Worm (Caenorhabditis elegans) whole organism, L2 larva: Measurements from ENCODE around the gene srab-25.

ENCODE experiments used
- C34F6.9 ChIP-seq: fragments of 150-350 bp; optimal IDR thresholded peaks from 2 replicates; lab custom pipeline; 2014; ENCODE audit warnings: missing biosample characterization, missing genetic modification characterization
- F13H6.1 ChIP-seq: sonication (generic microtip); optimal IDR thresholded peaks from 2 replicates; lab custom pipeline; 2016; ENCODE audit warnings: missing genetic modification characterization, missing compliant biosample characterization
- R02D3.7 ChIP-seq: fragments of 150-350 bp; optimal IDR thresholded peaks from 2 replicates; lab custom pipeline; 2014; ENCODE audit warnings: missing biosample characterization, missing genetic modification characterization
- alr-1 ChIP-seq: fragments of 150-350 bp; optimal IDR thresholded peaks from 2 replicates; lab custom pipeline; 2014; ENCODE audit warnings: missing biosample characterization, missing genetic modification characterization
- aly-2 ChIP-seq: fragments of 150-350 bp; optimal IDR thresholded peaks from 2 replicates; lab custom pipeline; 2014; ENCODE audit warnings: missing biosample characterization, missing genetic modification characterization
- ama-1 ChIP-seq: fragments of 150-350 bp; optimal IDR thresholded peaks from 2 replicates; lab custom pipeline; 2018; ENCODE audit warnings: inconsistent platforms
- blmp-1 ChIP-seq: sonication (generic microtip); optimal IDR thresholded peaks from 2 replicates; lab custom pipeline; 2017; ENCODE audit warnings: missing genetic modification characterization, mild to moderate bottlenecking, missing compliant biosample characterization, antibody characterized with exemption, moderate library complexity; ENCODE audit not compliant: insufficient read depth
- ceh-16 ChIP-seq: fragments of 150-350 bp; optimal IDR thresholded peaks from 2 replicates; lab custom pipeline; 2014; ENCODE audit warnings: missing biosample characterization, missing genetic modification characterization
- ceh-82 ChIP-seq: fragments of 150-350 bp; optimal IDR thresholded peaks from 2 replicates; lab custom pipeline; 2014; ENCODE audit warnings: missing biosample characterization, missing genetic modification characterization
- crh-2 ChIP-seq: sonication (generic microtip); optimal IDR thresholded peaks from 2 replicates; lab custom pipeline; 2017; ENCODE audit warnings: missing biosample characterization, missing genetic modification characterization
- egl-27 ChIP-seq: sonication (generic microtip); optimal IDR thresholded peaks from 3 replicates; lab custom pipeline; 2017; ENCODE audit warnings: missing biosample characterization, missing genetic modification reagents, missing genetic modification characterization
- elt-1 ChIP-seq: fragments of 150-350 bp; optimal IDR thresholded peaks from 2 replicates; lab custom pipeline; 2014; ENCODE audit warnings: missing biosample characterization, missing genetic modification characterization
- elt-3 ChIP-seq: sonication (generic microtip); optimal IDR thresholded peaks from 2 replicates; lab custom pipeline; 2017; ENCODE audit warnings: missing biosample characterization, missing genetic modification characterization
- fos-1 ChIP-seq: fragments of 150-350 bp; optimal IDR thresholded peaks from 2 replicates; lab custom pipeline; 2014; ENCODE audit warnings: missing biosample characterization, missing genetic modification characterization
- lin-11 ChIP-seq: fragments of 150-350 bp; sonication (generic microtip); optimal IDR thresholded peaks from 2 replicates; lab custom pipeline; 2014; ENCODE audit warnings: missing biosample characterization, missing genetic modification characterization, inconsistent platforms, mixed read lengths
- lin-13 ChIP-seq: fragments of 150-350 bp; optimal IDR thresholded peaks from 2 replicates; lab custom pipeline; 2014; ENCODE audit warnings: missing biosample characterization, missing genetic modification reagents, missing genetic modification characterization
- lin-39 ChIP-seq: fragments of 150-350 bp; optimal IDR thresholded peaks from 2 replicates; lab custom pipeline; 2014; ENCODE audit warnings: missing biosample characterization, missing genetic modification reagents, missing genetic modification characterization
- lsy-2 ChIP-seq, 2 experiments: fragments of 150-350 bp in 1 of 2; sonication (generic microtip) in 1 of 2; optimal IDR thresholded peaks; 2 replicates each; lab custom pipeline; 2014 to 2017; ENCODE audit warnings: missing biosample characterization in 2 of 2, missing genetic modification characterization in 2 of 2
- mab-5 ChIP-seq: fragments of 150-350 bp; optimal IDR thresholded peaks from 2 replicates; lab custom pipeline; 2014; ENCODE audit warnings: missing biosample characterization, missing genetic modification characterization
- mbf-1 ChIP-seq: sonication (generic microtip); optimal IDR thresholded peaks from 2 replicates; lab custom pipeline; 2017; ENCODE audit warnings: missing biosample characterization, missing genetic modification characterization
- mdl-1 ChIP-seq, 2 experiments: fragments of 150-350 bp in 1 of 2; sonication (generic microtip) in 1 of 2; optimal IDR thresholded peaks; 2 replicates each; lab custom pipeline; 2017; ENCODE audit warnings: missing biosample characterization in 2 of 2, missing genetic modification characterization in 2 of 2
- nhr-10 ChIP-seq: sonication (generic microtip); optimal IDR thresholded peaks from 2 replicates; lab custom pipeline; 2017; ENCODE audit warnings: missing biosample characterization, missing genetic modification characterization
- nhr-129 ChIP-seq: fragments of 150-350 bp; optimal IDR thresholded peaks from 2 replicates; lab custom pipeline; 2014; ENCODE audit warnings: missing biosample characterization, missing genetic modification characterization
- nhr-21 ChIP-seq: fragments of 150-350 bp; optimal IDR thresholded peaks from 2 replicates; lab custom pipeline; 2014; ENCODE audit warnings: missing biosample characterization, missing genetic modification characterization
- nhr-237 ChIP-seq: fragments of 150-350 bp; optimal IDR thresholded peaks from 2 replicates; lab custom pipeline; 2014; ENCODE audit warnings: missing biosample characterization, missing genetic modification characterization
- nhr-6 ChIP-seq: fragments of 150-350 bp; optimal IDR thresholded peaks from 2 replicates; lab custom pipeline; 2014; ENCODE audit warnings: missing biosample characterization, missing genetic modification characterization
- nhr-77 ChIP-seq: fragments of 150-350 bp; optimal IDR thresholded peaks from 2 replicates; lab custom pipeline; 2014; ENCODE audit warnings: missing biosample characterization, missing genetic modification characterization
- peb-1 ChIP-seq: fragments of 150-350 bp; optimal IDR thresholded peaks from 2 replicates; lab custom pipeline; 2014; ENCODE audit warnings: missing biosample characterization, missing genetic modification characterization
- sem-4 ChIP-seq: fragments of 150-350 bp; optimal IDR thresholded peaks from 2 replicates; lab custom pipeline; 2014; ENCODE audit warnings: missing biosample characterization, missing genetic modification reagents, missing genetic modification characterization
- skn-1 ChIP-seq: sonication (generic microtip); optimal IDR thresholded peaks from 2 replicates; lab custom pipeline; 2017; ENCODE audit warnings: missing biosample characterization, missing genetic modification characterization
- sma-3 ChIP-seq: sonication (generic microtip); optimal IDR thresholded peaks from 2 replicates; lab custom pipeline; 2016; ENCODE audit warnings: missing genetic modification reagents, missing genetic modification characterization, missing compliant biosample characterization
- snpc-4 ChIP-seq: fragments of 150-350 bp; optimal IDR thresholded peaks from 2 replicates; lab custom pipeline; 2014; ENCODE audit warnings: missing biosample characterization, missing genetic modification characterization
- unc-39 ChIP-seq: fragments of 150-350 bp; optimal IDR thresholded peaks from 2 replicates; lab custom pipeline; 2014; ENCODE audit warnings: missing biosample characterization, missing genetic modification characterization
- unc-55 ChIP-seq: fragments of 150-350 bp; sonication (generic microtip); optimal IDR thresholded peaks from 3 replicates; lab custom pipeline; 2014; ENCODE audit warnings: missing biosample characterization, missing genetic modification reagents, missing genetic modification characterization
- unc-62 ChIP-seq: fragments of 150-350 bp; optimal IDR thresholded peaks from 2 replicates; lab custom pipeline; 2014; ENCODE audit warnings: missing biosample characterization, missing genetic modification reagents, missing genetic modification characterization
- zag-1 ChIP-seq: fragments of 150-350 bp; optimal IDR thresholded peaks from 2 replicates; lab custom pipeline; 2014; ENCODE audit warnings: missing biosample characterization, missing genetic modification characterization
- ztf-1 ChIP-seq: fragments of 200-800 bp; sonication (Bioruptor generic); conservative IDR thresholded peaks from 2 replicates; pipeline ENCODE4 v1.3.6; 2022; ENCODE audit warnings: missing genetic modification characterization, missing compliant biosample characterization
- ztf-11 ChIP-seq: sonication (generic microtip); optimal IDR thresholded peaks from 2 replicates; lab custom pipeline; 2017; ENCODE audit warnings: missing biosample characterization, missing genetic modification characterization

srab-25 gene

DNA sequence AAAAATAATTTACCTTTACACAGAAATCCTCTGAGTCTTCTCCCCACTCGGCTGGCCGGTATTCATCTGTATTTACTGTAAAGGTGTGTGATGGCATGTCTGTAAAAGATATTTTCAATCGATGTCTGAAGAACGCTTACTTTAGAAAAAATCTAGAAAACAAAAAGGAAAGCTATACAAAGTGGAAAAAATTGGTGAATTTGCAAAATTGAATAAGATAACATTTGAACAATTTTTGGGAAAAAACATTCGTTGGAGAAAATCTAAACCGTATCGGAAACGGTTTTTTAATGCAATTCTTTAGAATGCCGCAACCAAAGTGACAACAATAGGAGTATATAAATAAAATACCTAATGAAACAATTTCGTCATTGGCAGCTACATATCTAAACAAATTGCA, 40.9 kb upstream of the srab-25 start, which contains the start of gene F36H9.5:
F36H9.5 (minus strand) TSS at position 101 of the 400 bp plus-strand sequence.
- no peak for TF ChIP-seq ceh-16
- no peak for TF ChIP-seq ztf-11
- TF ChIP-seq ceh-82 (tag; lab: Kevin White, UChicago), result no peak
- TF ChIP-seq ama-1, result no peak
- TF ChIP-seq nhr-77 (tag; lab: Kevin White, UChicago), result no peak
- TF ChIP-seq zag-1 (tag; lab: Kevin White, UChicago), result no peak
- TF ChIP-seq aly-2, result no peak
- no peak for TF ChIP-seq F13H6.1 (tag; lab: Kevin White, UChicago)
- no peak for TF ChIP-seq nhr-21
- TF ChIP-seq, all 48 proteins: peak for 0

DNA sequence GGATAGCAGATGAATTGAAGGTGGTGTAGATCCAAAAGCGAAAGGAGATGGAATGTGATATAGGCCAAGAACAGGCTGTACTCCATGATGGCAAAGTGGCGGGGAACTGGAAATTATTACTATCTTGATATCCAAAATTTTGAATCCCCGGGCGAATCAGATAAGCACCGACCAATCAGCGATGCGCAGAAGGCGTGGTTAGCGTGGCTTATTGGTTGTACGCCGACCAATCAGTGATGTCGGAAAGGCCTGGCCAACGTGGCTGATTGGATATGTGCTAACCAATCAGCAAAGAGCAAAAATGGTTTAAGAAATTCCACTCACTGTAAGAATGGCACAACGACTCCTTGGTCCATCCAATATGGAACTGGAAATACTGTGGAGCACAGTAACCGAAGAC, 39.0 kb upstream of the srab-25 start:
- TF ChIP-seq R02D3.7 (no peak), elt-1 (tag; lab: Kevin White, UChicago) (no peak), ztf-1 (GFP tag; lab: Robert Waterston, UW) (no peak)
- TF ChIP-seq, all 48 proteins: peak for 0

ce11 chrV:1779136-1779535, 38.2 kb upstream of the srab-25 start, which contains the start of gene F36H9.4:
F36H9.4 (minus strand) TSS chrV:1779236.
- no peak for TF ChIP-seq unc-55 (GFP tag; lab: Kevin White, UChicago)
- TF ChIP-seq ceh-82 (tag; lab: Kevin White, UChicago), result no peak
- no peak for TF ChIP-seq unc-39 (tag; lab: Kevin White, UChicago)
- no peak for TF ChIP-seq lin-11 (tag; lab: Kevin White, UChicago)
- TF ChIP-seq lin-13, result no peak
- no peak for TF ChIP-seq alr-1 (tag; lab: Kevin White, UChicago)
- no peak for TF ChIP-seq mdl-1 (tag; optimal IDR thresholded peaks at IDR 0.05; lab: Kevin White, UChicago)
- no peak for TF ChIP-seq sem-4 (tag; lab: Kevin White, UChicago)
- TF ChIP-seq lin-39 (tag; lab: Kevin White, UChicago), result no peak
- TF ChIP-seq fos-1 (tag; lab: Kevin White, UChicago), result no peak
- TF ChIP-seq mbf-1, result no peak
- no peak for TF ChIP-seq R02D3.7
- no peak for TF ChIP-seq sma-3 (GFP tag; lab: Kevin White, UChicago)
- no peak for TF ChIP-seq snpc-4

DNA sequence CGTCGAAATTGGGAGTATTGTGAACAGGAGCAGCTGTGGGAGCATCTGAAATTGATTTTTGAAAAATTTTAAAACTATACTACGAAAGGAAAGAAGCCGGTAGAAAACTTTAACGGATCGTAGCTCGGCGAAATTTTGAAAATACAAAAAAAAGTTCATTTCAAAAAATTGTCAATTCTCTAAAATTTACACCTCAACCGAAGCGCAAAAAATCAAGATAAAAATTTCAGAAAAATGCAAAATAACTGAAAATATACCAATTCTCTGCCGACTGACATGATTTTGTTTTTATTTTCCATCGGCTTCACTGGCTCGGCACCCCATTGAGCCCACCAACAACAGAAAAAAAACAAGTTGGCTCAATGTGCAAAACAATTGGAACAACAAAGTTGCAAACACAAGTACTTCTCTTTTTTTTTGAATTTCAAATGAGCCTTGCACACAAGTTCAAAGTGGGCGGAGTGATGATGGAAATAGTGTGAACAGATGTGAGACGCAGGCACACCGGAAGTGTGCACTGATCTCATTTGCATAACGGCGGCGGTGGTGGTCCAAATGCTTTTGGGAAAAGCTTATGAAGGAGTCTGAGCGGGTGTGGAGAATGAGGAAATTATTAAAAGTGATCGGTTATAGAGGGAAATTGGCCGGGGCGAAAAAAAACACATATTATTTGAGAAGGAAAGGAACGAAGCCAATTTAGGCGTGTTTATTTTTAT, 34.1 kb upstream of the srab-25 start, which contains the start of gene F36H9.7:
F36H9.7 (minus strand) TSS at position 51 of the 716 bp plus-strand sequence.
- no peak for TF ChIP-seq nhr-10 (tag; lab: Kevin White, UChicago)
- TF ChIP-seq elt-3 (tag; lab: Kevin White, UChicago), result no peak
- TF ChIP-seq mdl-1 (tag; optimal IDR thresholded peaks at IDR 0.05; lab: Kevin White, UChicago), result no peak
- no peak for TF ChIP-seq mab-5 (tag; lab: Kevin White, UChicago)
- no peak for TF ChIP-seq crh-2

DNA sequence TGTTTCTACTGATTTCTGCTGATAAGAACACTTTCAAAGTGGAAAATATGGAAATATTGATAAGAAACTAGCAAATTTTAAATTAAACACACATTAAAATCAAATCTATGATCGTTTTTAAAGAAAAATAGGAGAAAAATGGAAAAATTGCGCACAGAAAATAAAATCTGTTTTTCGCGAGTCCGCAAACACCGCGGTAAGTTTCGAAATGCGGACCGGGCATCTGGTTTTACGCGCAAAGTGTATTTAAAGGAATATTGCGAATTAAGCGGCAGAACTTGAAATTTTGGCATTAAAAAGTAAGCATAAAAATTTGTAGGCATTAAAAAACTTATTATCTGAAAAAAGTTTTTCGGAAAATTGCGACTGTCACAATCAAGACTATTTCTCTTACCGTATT, 32.1 kb upstream of the srab-25 start:
- TF ChIP-seq lin-11 (tag; lab: Kevin White, UChicago) (no peak), fos-1 (tag; lab: Kevin White, UChicago) (no peak), unc-39 (tag; lab: Kevin White, UChicago) (no peak), lsy-2 (tag; optimal IDR thresholded peaks at IDR 0.05; lab: Kevin White, UChicago) (peak in 1 of 2 experiments; percentile 45), ceh-16 (no peak), nhr-6 (tag; lab: Kevin White, UChicago) (no peak), unc-55 (GFP tag; lab: Kevin White, UChicago) (peak; percentile 23), skn-1 (tag; lab: Kevin White, UChicago) (no peak), elt-3 (tag; lab: Kevin White, UChicago) (no peak), ama-1 (no peak), blmp-1 (tag; lab: Kevin White, UChicago) (no peak), nhr-129 (no peak), C34F6.9 (peak; percentile 10), egl-27 (tag; lab: Kevin White, UChicago) (no peak), nhr-237 (tag; lab: Kevin White, UChicago) (no peak), peb-1 (tag; lab: Kevin White, UChicago) (no peak), unc-62 (GFP tag; lab: Kevin White, UChicago) (no peak)
- TF ChIP-seq, all 48 proteins: peak for 3
